Fruit fly (Drosophila melanogaster) whole organism, embryonic: ENCODE results near the gene Targ2.

ENCODE experiments used
- CG13296 ChIP-seq: fragments of 200-800 bp; sonication (Bioruptor generic); optimal IDR thresholded peaks from 3 replicates; lab custom pipeline; 2018; ENCODE audit warnings: missing biosample characterization, mild to moderate bottlenecking, missing genetic modification characterization
- CG9797 ChIP-seq: fragments of 200-800 bp; sonication (Bioruptor generic); optimal IDR thresholded peaks from 3 replicates; lab custom pipeline; 2018; ENCODE audit warnings: missing biosample characterization, mild to moderate bottlenecking, missing genetic modification characterization
- CrebB ChIP-seq: fragments of 200-800 bp; sonication (Bioruptor generic); optimal IDR thresholded peaks from 3 replicates; lab custom pipeline; 2018; ENCODE audit warnings: missing biosample characterization, mild to moderate bottlenecking, missing genetic modification characterization
- Dad ChIP-seq: fragments of 200-800 bp; sonication (Bioruptor generic); optimal IDR thresholded peaks from 3 replicates; lab custom pipeline; 2016; ENCODE audit warnings: missing biosample characterization, missing genetic modification characterization
- H2.0 ChIP-seq: fragments of 200-800 bp; sonication (Bioruptor generic); IDR thresholded peaks from 2 replicates; pipeline ENCODE4 v1.3.6; 2022; ENCODE audit warnings: missing biosample characterization, missing genetic modification characterization
- Lpt ChIP-seq: fragments of >200 bp; optimal IDR thresholded peaks from 2 replicates; lab custom pipeline; 2018; ENCODE audit warnings: missing biosample characterization, missing genetic modification characterization
- abd-A ChIP-seq: fragments of 200-800 bp; sonication (Bioruptor generic); optimal IDR thresholded peaks from 3 replicates; lab custom pipeline; 2019; ENCODE audit warnings: missing biosample characterization, mild to moderate bottlenecking, missing genetic modification characterization, moderate library complexity
- ara ChIP-seq: fragments of 200-800 bp; sonication (Bioruptor generic); IDR thresholded peaks from 2 replicates; pipeline ENCODE4 v1.3.6; 2022; ENCODE audit warnings: missing biosample characterization, missing genetic modification characterization
- br ChIP-seq: fragments of >200 bp; optimal IDR thresholded peaks from 2 replicates; lab custom pipeline; 2017
- chif ChIP-seq, 2 experiments: fragments of 200-800 bp; sonication (Bioruptor generic); optimal IDR thresholded peaks; 3 replicates each; lab custom pipeline; 2016; ENCODE audit warnings: missing biosample characterization in 2 of 2, missing genetic modification characterization in 2 of 2
- knrl ChIP-seq: fragments of 200-800 bp; sonication (Bioruptor generic); IDR thresholded peaks from 3 replicates; pipeline ENCODE4 v1.3.6; 2022; ENCODE audit warnings: missing biosample characterization, missing genetic modification characterization; ENCODE audit not compliant: partially characterized antibody
- salm ChIP-seq: fragments of 200-800 bp; sonication (Bioruptor generic); optimal IDR thresholded peaks from 2 replicates; lab custom pipeline; 2018; ENCODE audit warnings: missing biosample characterization, mild to moderate bottlenecking, missing genetic modification characterization

- TF ChIP-seq CG13296 (GFP tag; lab: Kevin White, UChicago) (no peak), knrl (GFP tag; lab: Robert Waterston, UW) (no peak), abd-A (tag; lab: Kevin White, UChicago) (no peak), br (lab: Kevin White, UChicago) (no peak), ara (no peak), H2.0 (GFP tag; lab: Robert Waterston, UW) (no peak), CG9797 (GFP tag; lab: Kevin White, UChicago) (no peak), chif (GFP tag; optimal IDR thresholded peaks at IDR 0.05; lab: Kevin White, UChicago) (no peak), Lpt (GFP tag; lab: Kevin White, UChicago) (no peak), CrebB (no peak), salm (tag; lab: Kevin White, UChicago) (no peak), Dad (no peak)
These were observed 38.5 kb upstream of the Targ2 start for dm6 chr3L:21241447-21241983.
